Worm (Caenorhabditis elegans) whole organism, L1 larva: ENCODE measurements around the gene lin-45.

Experiments used
- C04F5.9 ChIP-seq: sonication (generic microtip); optimal IDR thresholded peaks from 2 replicates; lab custom pipeline; 2016; ENCODE audit warnings: missing genetic modification characterization, missing compliant biosample characterization
- alr-1 ChIP-seq: fragments of 200-800 bp; sonication (Bioruptor generic); optimal IDR thresholded peaks from 2 replicates; lab custom pipeline; 2018; ENCODE audit warnings: borderline replicate concordance, mild to moderate bottlenecking, missing genetic modification characterization, missing compliant biosample characterization
- ama-1 ChIP-seq: fragments of 150-350 bp; optimal IDR thresholded peaks from 2 replicates; lab custom pipeline; 2014
- blmp-1 ChIP-seq: fragments of 150-350 bp; optimal IDR thresholded peaks from 2 replicates; lab custom pipeline; 2014; ENCODE audit warnings: missing biosample characterization, missing genetic modification characterization
- ceh-8 ChIP-seq: fragments of 200-800 bp; sonication (Bioruptor generic); optimal IDR thresholded peaks from 2 replicates; lab custom pipeline; 2018; ENCODE audit warnings: mild to moderate bottlenecking, missing genetic modification characterization, moderate library complexity, missing compliant biosample characterization
- ceh-88 ChIP-seq: fragments of 200-800 bp; sonication (Bioruptor generic); IDR thresholded peaks from 2 replicates; pipeline ENCODE4 v1.3.6; 2022; ENCODE audit warnings: missing genetic modification characterization, missing compliant biosample characterization
- ceh-90 ChIP-seq: sonication (generic microtip); optimal IDR thresholded peaks from 2 replicates; lab custom pipeline; 2016; ENCODE audit warnings: missing genetic modification characterization, missing compliant biosample characterization
- dpl-1 ChIP-seq, 3 experiments: fragments of 150-350 bp in 2 of 3; sonication (generic microtip) in 1 of 3; optimal IDR thresholded peaks; 2 replicates each; lab custom pipeline; 2014 to 2017; ENCODE audit warnings: missing biosample characterization in 3 of 3, missing genetic modification characterization in 3 of 3, missing genetic modification reagents in 3 of 3
- dsc-1 ChIP-seq: sonication (generic microtip); optimal IDR thresholded peaks from 2 replicates; lab custom pipeline; 2016; ENCODE audit warnings: mild to moderate bottlenecking, missing genetic modification characterization, missing compliant biosample characterization
- efl-1 ChIP-seq, 4 experiments: fragments of 150-350 bp; optimal IDR thresholded peaks in 3 of 4; peaks in 1 of 4; 1 replicate in 1 of 4; 2 replicates in 3 of 4; lab custom pipeline; 2014; ENCODE audit warnings: missing biosample characterization in 2 of 4, missing genetic modification characterization in 2 of 4, missing genetic modification reagents in 2 of 4
- efl-3 ChIP-seq: fragments of 200-800 bp; sonication (Bioruptor generic); optimal IDR thresholded peaks from 2 replicates; lab custom pipeline; 2018; ENCODE audit warnings: mild to moderate bottlenecking, missing genetic modification characterization, missing compliant biosample characterization
- egl-27 ChIP-seq, 2 experiments: fragments of 150-350 bp in 1 of 2; sonication (generic microtip); optimal IDR thresholded peaks; 3 replicates each; lab custom pipeline; 2017 to 2018; ENCODE audit warnings: missing biosample characterization in 2 of 2, missing genetic modification characterization in 2 of 2, missing genetic modification reagents in 2 of 2
- elt-2 ChIP-seq: sonication (generic microtip); optimal IDR thresholded peaks from 2 replicates; lab custom pipeline; 2016; ENCODE audit warnings: missing genetic modification characterization, mild to moderate bottlenecking, inconsistent platforms, missing compliant biosample characterization, missing genetic modification reagents
- elt-3 ChIP-seq, 6 experiments: fragments of 150-350 bp in 1 of 6; sonication (generic microtip); optimal IDR thresholded peaks; 2 replicates each; lab custom pipeline; 2017 to 2018; ENCODE audit warnings: missing biosample characterization in 6 of 6, missing genetic modification characterization in 6 of 6, inconsistent platforms in 1 of 6
- fos-1 ChIP-seq: fragments of 150-350 bp; optimal IDR thresholded peaks from 2 replicates; lab custom pipeline; 2014; ENCODE audit warnings: missing biosample characterization, missing genetic modification characterization
- hpl-2 ChIP-seq: fragments of 150-350 bp; optimal IDR thresholded peaks from 2 replicates; lab custom pipeline; 2014; ENCODE audit warnings: missing biosample characterization, missing genetic modification reagents, missing genetic modification characterization
- irx-1 ChIP-seq: sonication (generic microtip); optimal IDR thresholded peaks from 2 replicates; lab custom pipeline; 2016; ENCODE audit warnings: missing genetic modification characterization, missing compliant biosample characterization
- jun-1 ChIP-seq: fragments of 150-350 bp; optimal IDR thresholded peaks from 2 replicates; lab custom pipeline; 2014; ENCODE audit warnings: missing biosample characterization, missing genetic modification reagents, missing genetic modification characterization
- lin-13 ChIP-seq: fragments of 150-350 bp; optimal IDR thresholded peaks from 2 replicates; lab custom pipeline; 2014; ENCODE audit warnings: missing biosample characterization, missing genetic modification reagents, missing genetic modification characterization
- lin-14 ChIP-seq: fragments of 200-800 bp; sonication (Bioruptor generic); optimal IDR thresholded peaks from 2 replicates; lab custom pipeline; 2018; ENCODE audit warnings: mild to moderate bottlenecking, missing genetic modification characterization, moderate library complexity, missing compliant biosample characterization
- lir-3 ChIP-seq: sonication (generic microtip); optimal IDR thresholded peaks from 2 replicates; lab custom pipeline; 2016; ENCODE audit warnings: mild to moderate bottlenecking, missing genetic modification characterization, moderate library complexity, missing compliant biosample characterization; ENCODE audit not compliant: poor library complexity
- lsy-2 ChIP-seq, 2 experiments: fragments of 150-350 bp; optimal IDR thresholded peaks; 2 replicates each; lab custom pipeline; 2014; ENCODE audit warnings: missing biosample characterization in 2 of 2, missing genetic modification characterization in 2 of 2
- mab-9 ChIP-seq: fragments of 200-800 bp; sonication (Bioruptor generic); IDR thresholded peaks from 2 replicates; pipeline ENCODE4 v1.3.6; 2022; ENCODE audit warnings: missing genetic modification reagents, missing genetic modification characterization, missing compliant biosample characterization
- mdl-1 ChIP-seq, 2 experiments: fragments of 150-350 bp; optimal IDR thresholded peaks; 2 replicates each; lab custom pipeline; 2014 to 2017; ENCODE audit warnings: missing biosample characterization in 2 of 2, missing genetic modification characterization in 2 of 2, inconsistent platforms in 1 of 2
- mef-2 ChIP-seq: fragments of 150-350 bp; optimal IDR thresholded peaks from 2 replicates; lab custom pipeline; 2014; ENCODE audit warnings: missing biosample characterization, missing genetic modification characterization
- mep-1 ChIP-seq: fragments of 150-350 bp; optimal IDR thresholded peaks from 2 replicates; lab custom pipeline; 2014; ENCODE audit warnings: missing biosample characterization, missing genetic modification characterization
- nhr-11 ChIP-seq: fragments of 150-350 bp; optimal IDR thresholded peaks from 2 replicates; lab custom pipeline; 2014; ENCODE audit warnings: missing biosample characterization, missing genetic modification characterization
- nhr-19 ChIP-seq: fragments of 200-800 bp; sonication (Bioruptor generic); conservative IDR thresholded peaks from 2 replicates; pipeline ENCODE4 v1.3.6; 2022; ENCODE audit warnings: missing genetic modification characterization, missing compliant biosample characterization
- nhr-20 ChIP-seq: sonication (generic microtip); optimal IDR thresholded peaks from 2 replicates; lab custom pipeline; 2016; ENCODE audit warnings: mild to moderate bottlenecking, missing genetic modification characterization, missing compliant biosample characterization
- nhr-28 ChIP-seq: fragments of 150-350 bp; optimal IDR thresholded peaks from 2 replicates; lab custom pipeline; 2014; ENCODE audit warnings: missing biosample characterization, missing genetic modification characterization
- nhr-47 ChIP-seq: sonication (generic microtip); optimal IDR thresholded peaks from 2 replicates; lab custom pipeline; 2016; ENCODE audit warnings: mild to moderate bottlenecking, missing genetic modification characterization, moderate library complexity, missing compliant biosample characterization
- nhr-71 ChIP-seq: sonication (generic microtip); optimal IDR thresholded peaks from 2 replicates; lab custom pipeline; 2016; ENCODE audit warnings: mild to moderate bottlenecking, missing genetic modification characterization, moderate library complexity, missing compliant biosample characterization
- nhr-84 ChIP-seq: sonication (generic microtip); optimal IDR thresholded peaks from 2 replicates; lab custom pipeline; 2017; ENCODE audit warnings: missing biosample characterization, missing genetic modification characterization
- pag-3 ChIP-seq: sonication (generic microtip); optimal IDR thresholded peaks from 2 replicates; lab custom pipeline; 2017; ENCODE audit warnings: missing genetic modification characterization, mild to moderate bottlenecking, missing compliant biosample characterization, antibody characterized with exemption, borderline replicate concordance; ENCODE audit not compliant: insufficient read depth
- pqm-1 ChIP-seq: sonication (generic microtip); optimal IDR thresholded peaks from 3 replicates; lab custom pipeline; 2017; ENCODE audit warnings: missing biosample characterization, missing genetic modification characterization
- rnt-1 ChIP-seq: sonication (generic microtip); optimal IDR thresholded peaks from 2 replicates; lab custom pipeline; 2016; ENCODE audit warnings: mild to moderate bottlenecking, missing genetic modification characterization, moderate library complexity, missing compliant biosample characterization
- skn-1 ChIP-seq: fragments of 150-350 bp; optimal IDR thresholded peaks from 2 replicates; lab custom pipeline; 2014; ENCODE audit warnings: missing biosample characterization, missing genetic modification characterization
- snpc-4 ChIP-seq: fragments of 150-350 bp; optimal IDR thresholded peaks from 2 replicates; lab custom pipeline; 2014; ENCODE audit warnings: missing biosample characterization, missing genetic modification characterization
- snu-23 ChIP-seq: sonication (generic microtip); optimal IDR thresholded peaks from 2 replicates; lab custom pipeline; 2016; ENCODE audit warnings: missing genetic modification characterization, missing compliant biosample characterization
- sox-4 ChIP-seq: sonication (generic microtip); optimal IDR thresholded peaks from 2 replicates; lab custom pipeline; 2016; ENCODE audit warnings: missing genetic modification characterization, missing compliant biosample characterization
- sup-37 ChIP-seq: fragments of 200-800 bp; sonication (Bioruptor generic); optimal IDR thresholded peaks from 2 replicates; lab custom pipeline; 2018; ENCODE audit warnings: mild to moderate bottlenecking, missing genetic modification characterization, missing compliant biosample characterization
- swsn-7 ChIP-seq: sonication (generic microtip); optimal IDR thresholded peaks from 2 replicates; lab custom pipeline; 2016; ENCODE audit warnings: missing genetic modification characterization, missing compliant biosample characterization
- tbx-2 ChIP-seq: sonication (generic microtip); optimal IDR thresholded peaks from 2 replicates; lab custom pipeline; 2016; ENCODE audit warnings: missing genetic modification characterization, missing compliant biosample characterization
- tlp-1 ChIP-seq: fragments of 150-350 bp; optimal IDR thresholded peaks from 2 replicates; lab custom pipeline; 2014; ENCODE audit warnings: missing biosample characterization, missing genetic modification characterization
- unc-86 ChIP-seq: sonication (generic microtip); optimal IDR thresholded peaks from 2 replicates; lab custom pipeline; 2016; ENCODE audit warnings: missing genetic modification characterization, missing compliant biosample characterization
- unc-98 ChIP-seq: fragments of 200-800 bp; sonication (Bioruptor generic); IDR thresholded peaks from 2 replicates; pipeline ENCODE4 v1.3.6; 2022; ENCODE audit warnings: missing genetic modification characterization, missing compliant biosample characterization
- vab-15 ChIP-seq: sonication (generic microtip); optimal IDR thresholded peaks from 2 replicates; lab custom pipeline; 2017; ENCODE audit warnings: missing genotype, mild to moderate bottlenecking, missing genetic modification characterization, missing compliant biosample characterization
- zag-1 ChIP-seq: fragments of 150-350 bp; optimal IDR thresholded peaks from 2 replicates; lab custom pipeline; 2014; ENCODE audit warnings: missing biosample characterization, missing genetic modification characterization
- zip-4 ChIP-seq: fragments of 200-800 bp; sonication (Bioruptor generic); optimal IDR thresholded peaks from 2 replicates; lab custom pipeline; 2018; ENCODE audit warnings: mild to moderate bottlenecking, missing genetic modification characterization, moderate library complexity, missing compliant biosample characterization

Gene lin-45

ce11 chrIV:6750117-6750516 lies 1.7 kb upstream of the lin-45 start (continued):
- TF ChIP-seq tbx-2 (tag; lab: Kevin White, UChicago), result no peak
- TF ChIP-seq pag-3 (tag; lab: Kevin White, UChicago), result no peak
- no peak for TF ChIP-seq mdl-1 (tag; optimal IDR thresholded peaks at IDR 0.05; lab: Kevin White, UChicago)
- TF ChIP-seq dpl-1 (GFP tag; optimal IDR thresholded peaks at IDR 0.05; lab: Kevin White, UChicago), result no peak
- TF ChIP-seq dsc-1 (tag; lab: Kevin White, UChicago), result peak; percentile 16
- no peak for TF ChIP-seq pqm-1 (tag; lab: Kevin White, UChicago)
- TF ChIP-seq efl-3 (GFP tag; lab: Kevin White, UChicago), result no peak
- TF ChIP-seq unc-86 (tag; lab: Kevin White, UChicago), result no peak
- no peak for TF ChIP-seq zag-1 (tag; lab: Kevin White, UChicago)
- TF ChIP-seq mab-9 (GFP tag; lab: Robert Waterston, UW), result no peak
- TF ChIP-seq nhr-84 (tag; lab: Kevin White, UChicago), result no peak
- no peak for TF ChIP-seq C04F5.9
- TF ChIP-seq nhr-20 (tag; lab: Kevin White, UChicago), result peak; percentile 6
- no peak for TF ChIP-seq sox-4 (tag; lab: Kevin White, UChicago)
- no peak for TF ChIP-seq lin-13 (GFP tag; lab: Kevin White, UChicago)
- no peak for TF ChIP-seq blmp-1 (tag; lab: Kevin White, UChicago)
- TF ChIP-seq unc-98, result no peak
- no peak for TF ChIP-seq vab-15 (tag; lab: Kevin White, UChicago)
- no peak for TF ChIP-seq alr-1 (tag; lab: Kevin White, UChicago)
- no peak for TF ChIP-seq tlp-1
- TF ChIP-seq nhr-11 (tag; lab: Kevin White, UChicago), result no peak
- no peak for TF ChIP-seq swsn-7 (tag; lab: Kevin White, UChicago)
- no peak for TF ChIP-seq zip-4 (GFP tag; lab: Kevin White, UChicago)
- TF ChIP-seq snpc-4 (tag; lab: Kevin White, UChicago), result no peak
- TF ChIP-seq mef-2, result no peak
- no peak for TF ChIP-seq ceh-88 (GFP tag; lab: Robert Waterston, UW)
- no peak for TF ChIP-seq elt-3 (tag; optimal IDR thresholded peaks at IDR 0.05; lab: Kevin White, UChicago)
- TF ChIP-seq nhr-28 (tag; lab: Kevin White, UChicago), result no peak
- no peak for TF ChIP-seq ama-1 (lab: Kevin White, UChicago)

- TF ChIP-seq swsn-7 (tag; lab: Kevin White, UChicago) (peak; percentile 30), nhr-47 (tag; lab: Kevin White, UChicago) (peak; percentile 47), sup-37 (no peak), elt-2 (tag; lab: Kevin White, UChicago) (no peak), unc-98 (no peak), blmp-1 (tag; lab: Kevin White, UChicago) (peak; percentile 50), skn-1 (tag; lab: Kevin White, UChicago) (peak; percentile 9), efl-1 (optimal IDR thresholded peaks at IDR 0.05; lab: Kevin White, UChicago) (peak in 1 of 2 experiments; percentile 37), efl-1 (GFP tag; optimal IDR thresholded peaks at IDR 0.05 in 1 of 2; lab: Kevin White, UChicago) (peak; percentile 24 to 71), tbx-2 (tag; lab: Kevin White, UChicago) (peak; percentile 44), jun-1 (no peak), mep-1 (tag; lab: Kevin White, UChicago) (peak; percentile 40), rnt-1 (tag; lab: Kevin White, UChicago) (peak; percentile 88), lsy-2 (tag; optimal IDR thresholded peaks at IDR 0.05; lab: Kevin White, UChicago) (peak; percentile 8 to 42), lir-3 (tag; lab: Kevin White, UChicago) (peak; percentile 70), nhr-19 (peak; percentile 26), pag-3 (tag; lab: Kevin White, UChicago) (no peak), zip-4 (GFP tag; lab: Kevin White, UChicago) (no peak), snu-23 (peak; percentile 65), ceh-88 (GFP tag; lab: Robert Waterston, UW) (no peak), ceh-90 (tag; lab: Kevin White, UChicago) (peak; percentile 73), pqm-1 (tag; lab: Kevin White, UChicago) (no peak), hpl-2 (GFP tag; lab: Kevin White, UChicago) (no peak), nhr-20 (tag; lab: Kevin White, UChicago) (peak; percentile 59), lin-14 (GFP tag; lab: Kevin White, UChicago) (peak; percentile 51), alr-1 (tag; lab: Kevin White, UChicago) (no peak), ceh-8 (GFP tag; lab: Kevin White, UChicago) (no peak), ama-1 (lab: Kevin White, UChicago) (no peak), dpl-1 (GFP tag; optimal IDR thresholded peaks at IDR 0.05; lab: Kevin White, UChicago) (peak; percentile 18 to 31 (median 31)), nhr-71 (tag; lab: Kevin White, UChicago) (peak; percentile 59), irx-1 (tag; lab: Kevin White, UChicago) (peak; percentile 48), lin-13 (GFP tag; lab: Kevin White, UChicago) (peak; percentile 16), egl-27 (tag; optimal IDR thresholded peaks at IDR 0.05; lab: Kevin White, UChicago) (no peak), fos-1 (tag; lab: Kevin White, UChicago) (no peak)
Measured at ce11 chrIV:6747652-6748051, 720 bp downstream of the lin-45 start.
